Worm (Caenorhabditis elegans): ENCODE results near the gene eif-3.B.

The eif-3.B gene

DNA sequence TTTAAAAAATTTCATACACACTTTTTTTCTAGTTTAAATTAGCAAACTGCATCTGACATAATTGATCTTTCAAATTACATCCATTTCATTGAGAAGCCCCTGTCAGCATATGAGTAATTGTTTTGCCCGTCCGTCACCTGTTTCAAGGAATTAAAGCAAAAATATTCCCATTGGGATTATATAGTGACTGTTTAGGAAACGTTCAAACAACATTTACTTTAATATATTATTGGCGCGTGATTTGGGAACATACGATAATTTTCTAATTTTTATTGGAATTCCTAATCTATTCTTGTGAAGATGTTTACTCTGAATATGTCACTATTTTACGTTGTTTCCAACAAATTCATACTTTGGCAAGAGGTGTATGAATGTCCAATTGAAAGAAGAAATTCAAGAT is 10.5 kb downstream of the eif-3.B start, which contains the start of gene srt-11:
srt-11 (plus strand) TSS at position 301 of the 400 bp plus-strand sequence.
- TF ChIP-seq C34B4.2 (tag; optimal IDR thresholded peaks at IDR 0.05) (no peak), ceh-8 (GFP tag; optimal IDR thresholded peaks at IDR 0.05) (peak; percentile 3), lin-15B (tag; optimal IDR thresholded peaks at IDR 0.05) (no peak), efl-1 (optimal IDR thresholded peaks at IDR 0.05) (no peak), efl-1 (GFP tag; optimal IDR thresholded peaks at IDR 0.05 in 1 of 2) (peak in 1 of 2 experiments; percentile 51), fkh-8 (tag; optimal IDR thresholded peaks at IDR 0.05) (no peak), lin-35 (GFP tag; optimal IDR thresholded peaks at IDR 0.05) (no peak), jun-1 (tag; optimal IDR thresholded peaks at IDR 0.05) (no peak), nhr-47 (tag; optimal IDR thresholded peaks at IDR 0.05) (no peak), hpl-2 (GFP tag; optimal IDR thresholded peaks at IDR 0.05) (no peak), nhr-76 (tag; optimal IDR thresholded peaks at IDR 0.05) (no peak), alr-1 (tag; optimal IDR thresholded peaks at IDR 0.05; ENCODE audit: borderline replicate concordance) (no peak), sox-4 (tag; optimal IDR thresholded peaks at IDR 0.05) (no peak), unc-62 (GFP tag; optimal IDR thresholded peaks at IDR 0.05) (no peak)

DNA sequence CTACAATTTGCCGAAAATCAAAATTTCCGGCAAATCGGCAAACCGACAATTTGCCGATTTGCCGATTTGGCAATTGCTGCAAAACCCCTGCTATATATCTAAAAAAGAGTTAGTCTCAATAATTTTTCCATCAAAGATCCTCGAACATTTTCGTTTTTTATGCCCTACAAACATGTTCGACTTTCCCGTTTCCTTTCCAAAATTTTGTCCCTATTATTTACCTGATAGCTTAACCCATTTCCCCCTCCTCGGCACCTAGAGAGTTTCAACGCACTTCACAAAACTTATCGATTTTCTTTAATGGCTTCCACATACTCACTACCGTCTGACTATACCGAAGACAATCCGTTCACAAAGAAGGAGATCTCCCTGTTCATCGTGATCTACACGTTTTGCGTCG is 13.5 kb downstream of the eif-3.B start, which contains the start of gene W01D2.6:
W01D2.6 (plus strand) TSS at position 301 of the 400 bp plus-strand sequence.
- TF ChIP-seq sptf-1 (tag; optimal IDR thresholded peaks at IDR 0.05) (no peak), hpl-2 (GFP tag; optimal IDR thresholded peaks at IDR 0.05) (no peak), skn-1 (tag; optimal IDR thresholded peaks at IDR 0.05) (no peak), nhr-76 (tag; optimal IDR thresholded peaks at IDR 0.05) (no peak), nhr-77 (tag; optimal IDR thresholded peaks at IDR 0.05) (no peak), ztf-11 (tag; optimal IDR thresholded peaks at IDR 0.05) (no peak), lin-14 (GFP tag; optimal IDR thresholded peaks at IDR 0.05) (no peak), swsn-7 (tag; optimal IDR thresholded peaks at IDR 0.05) (no peak), ama-1 (optimal IDR thresholded peaks at IDR 0.05) (no peak), nhr-71 (tag; optimal IDR thresholded peaks at IDR 0.05) (no peak), lir-3 (tag; optimal IDR thresholded peaks at IDR 0.05; ENCODE audit: poor library complexity) (no peak), egl-27 (tag; optimal IDR thresholded peaks at IDR 0.05) (no peak), isw-1 (GFP tag; IDR thresholded peaks at IDR 0.05) (no peak), pax-3 (tag; optimal IDR thresholded peaks at IDR 0.05) (no peak), ceh-90 (tag; optimal IDR thresholded peaks at IDR 0.05) (no peak), elt-2 (tag; optimal IDR thresholded peaks at IDR 0.05) (no peak), nhr-28 (tag; optimal IDR thresholded peaks at IDR 0.05) (no peak), nhr-12 (tag; optimal IDR thresholded peaks at IDR 0.05) (no peak), C16A3.4 (tag; optimal IDR thresholded peaks at IDR 0.05) (no peak)

ce11 chrII:14810609-14811008 is 15.4 kb downstream of the eif-3.B start:
- TF ChIP-seq blmp-1 (tag; optimal IDR thresholded peaks at IDR 0.05) (no peak), tbx-2 (tag; optimal IDR thresholded peaks at IDR 0.05) (peak; percentile 9), elt-3 (tag; optimal IDR thresholded peaks at IDR 0.05) (no peak), lin-35 (GFP tag; optimal IDR thresholded peaks at IDR 0.05) (no peak), fkh-8 (tag; optimal IDR thresholded peaks at IDR 0.05) (peak; percentile 27), egl-13 (tag; optimal IDR thresholded peaks at IDR 0.05) (peak; percentile 61), lsy-2 (tag; optimal IDR thresholded peaks at IDR 0.05) (peak in 1 of 2 experiments; percentile 36), snpc-4 (tag; optimal IDR thresholded peaks at IDR 0.05) (peak; percentile 26), nhr-84 (tag; optimal IDR thresholded peaks at IDR 0.05) (no peak), grh-1 (GFP tag; IDR thresholded peaks at IDR 0.05) (no peak), fkh-10 (GFP tag; optimal IDR thresholded peaks at IDR 0.05) (peak; percentile 58), elt-2 (tag; optimal IDR thresholded peaks at IDR 0.05) (no peak), ztf-11 (tag; optimal IDR thresholded peaks at IDR 0.05) (no peak), dpl-1 (GFP tag; optimal IDR thresholded peaks at IDR 0.05) (peak in 1 of 3 experiments; percentile 62), unc-86 (tag; optimal IDR thresholded peaks at IDR 0.05) (peak; percentile 7), alr-1 (tag; optimal IDR thresholded peaks at IDR 0.05; ENCODE audit: borderline replicate concordance) (no peak), mdl-1 (tag; optimal IDR thresholded peaks at IDR 0.05) (peak in 1 of 2 experiments; percentile 42), ceh-82 (tag; optimal IDR thresholded peaks at IDR 0.05) (peak in 1 of 3 experiments; percentile 43), F16B12.6 (tag; optimal IDR thresholded peaks at IDR 0.05) (no peak), nhr-19 (GFP tag; conservative IDR thresholded peaks at IDR 0.05) (no peak), hlh-4 (tag; optimal IDR thresholded peaks at IDR 0.05) (no peak), ces-1 (GFP tag; optimal IDR thresholded peaks at IDR 0.05) (no peak), lin-13 (GFP tag; optimal IDR thresholded peaks at IDR 0.05) (no peak), nhr-47 (tag; optimal IDR thresholded peaks at IDR 0.05) (peak; percentile 33), sup-37 (GFP tag; optimal IDR thresholded peaks at IDR 0.05) (no peak), lir-3 (tag; optimal IDR thresholded peaks at IDR 0.05; ENCODE audit: poor library complexity) (no peak), nhr-71 (tag; optimal IDR thresholded peaks at IDR 0.05) (peak; percentile 33)
